Worm (Caenorhabditis elegans): Measurements from ENCODE around the gene K04C2.8.

DNA sequence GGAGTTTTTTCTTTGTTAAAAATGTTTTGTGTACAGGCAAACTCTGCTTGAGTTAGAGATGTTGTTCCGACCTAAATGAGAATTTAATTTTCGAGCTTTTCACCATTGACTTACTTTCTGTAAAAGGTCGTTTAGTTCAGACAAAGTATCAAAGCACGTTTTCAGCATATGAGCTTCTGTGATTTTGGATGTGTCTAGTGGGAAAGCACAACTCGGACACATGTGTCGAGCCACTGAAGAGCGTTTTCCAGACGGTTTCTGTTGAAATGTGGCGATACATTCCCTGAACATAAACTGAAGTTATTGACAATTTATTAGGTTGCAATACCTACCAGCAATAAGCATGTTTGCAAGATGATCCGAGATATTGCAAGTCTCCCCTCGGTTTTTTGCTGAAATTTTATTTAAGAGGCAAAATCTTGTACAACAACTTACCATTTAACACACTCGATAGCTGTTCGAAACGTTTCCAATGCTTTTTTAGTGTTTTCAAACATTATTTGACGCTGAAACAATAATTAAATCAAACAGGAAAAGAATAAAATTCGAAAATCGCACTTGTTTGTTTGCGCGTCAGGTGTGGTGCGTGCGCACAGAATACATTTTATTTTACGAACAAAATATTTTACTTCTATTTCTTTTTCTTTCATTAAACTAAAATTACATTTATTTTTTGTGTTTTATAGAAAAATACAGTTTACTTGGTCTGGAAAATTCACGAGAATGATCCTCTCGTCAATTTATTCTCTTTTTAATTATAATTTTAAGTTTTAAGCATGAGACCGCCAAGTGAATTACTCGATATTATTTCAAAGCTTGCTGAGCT lies 19.1 kb downstream of the K04C2.8 start, which contains the start of the genes brd-1 and K04C2.2:
- TF ChIP-seq lin-1 (GFP tag; IDR thresholded peaks at IDR 0.05) (no peak), ztf-11 (tag; optimal IDR thresholded peaks at IDR 0.05) (no peak), lsy-2 (tag; optimal IDR thresholded peaks at IDR 0.05) (peak in 1 of 2 experiments; percentile 28), F49E8.2 (tag; optimal IDR thresholded peaks at IDR 0.05; ENCODE audit: borderline replicate concordance) (no peak), nhr-25 (tag; optimal IDR thresholded peaks at IDR 0.05; ENCODE audit: borderline replicate concordance, insufficient read depth) (no peak), egl-27 (tag; optimal IDR thresholded peaks at IDR 0.05) (no peak), pha-4 (GFP tag; IDR thresholded peaks at IDR 0.05) (no peak), pha-4 (tag; optimal IDR thresholded peaks at IDR 0.05) (no peak), lin-39 (tag; optimal IDR thresholded peaks at IDR 0.05) (no peak), dmd-6 (GFP tag; IDR thresholded peaks at IDR 0.05) (no peak)
